Worm (Caenorhabditis elegans): ENCODE measurements around the gene repo-1.

The repo-1 gene

DNA sequence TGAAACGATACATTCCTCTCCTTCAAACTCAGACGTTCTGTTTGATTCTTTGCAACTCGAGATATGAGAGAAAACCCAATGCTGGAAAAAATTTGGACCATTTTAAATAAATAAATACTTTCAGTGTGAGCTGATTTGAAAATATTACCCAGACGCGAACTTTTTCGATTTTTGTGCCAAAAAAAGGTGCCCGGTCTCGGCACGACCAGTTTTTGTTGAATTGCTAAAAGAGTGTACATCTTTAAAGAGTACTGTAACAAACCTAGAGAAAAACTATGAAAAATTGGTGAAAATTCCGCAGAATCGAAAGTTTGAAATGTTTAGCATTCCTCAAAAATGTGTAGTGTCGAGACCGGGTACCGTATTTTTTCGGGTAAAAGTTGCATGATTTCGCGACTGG lies 23.0 kb upstream of the repo-1 start, which contains the start of gene K08E4.8:
K08E4.8 (minus strand) TSS at position 101 of the 400 bp plus-strand sequence.
- no peak for TF ChIP-seq snpc-1.3 (tag; optimal IDR thresholded peaks at IDR 0.05; ENCODE audit: insufficient read depth)
- TF ChIP-seq cebp-2 (GFP tag; IDR thresholded peaks at IDR 0.05) = no peak
- TF ChIP-seq lsl-1 (GFP tag; optimal IDR thresholded peaks at IDR 0.05) = no peak
- no peak for TF ChIP-seq lin-26 (GFP tag; IDR thresholded peaks at IDR 0.05)
- TF ChIP-seq attf-3 (GFP tag; conservative IDR thresholded peaks at IDR 0.05) = no peak
- TF ChIP-seq hlh-26 (GFP tag; conservative IDR thresholded peaks at IDR 0.05) = no peak
- no peak for TF ChIP-seq mes-4 (tag; optimal IDR thresholded peaks at IDR 0.05)
- TF ChIP-seq K12H6.12 (tag; optimal IDR thresholded peaks at IDR 0.05) = no peak
- TF ChIP-seq Y56A3A.18 (GFP tag; IDR thresholded peaks at IDR 0.05) = no peak
- TF ChIP-seq madf-3 (GFP tag; IDR thresholded peaks at IDR 0.05) = no peak
- TF ChIP-seq F33H1.4 (GFP tag; IDR thresholded peaks at IDR 0.05) = no peak
- TF ChIP-seq rpc-1 (optimal IDR thresholded peaks at IDR 0.05) = no peak
- TF ChIP-seq rpc-1 (tag; optimal IDR thresholded peaks at IDR 0.05) = no peak

DNA sequence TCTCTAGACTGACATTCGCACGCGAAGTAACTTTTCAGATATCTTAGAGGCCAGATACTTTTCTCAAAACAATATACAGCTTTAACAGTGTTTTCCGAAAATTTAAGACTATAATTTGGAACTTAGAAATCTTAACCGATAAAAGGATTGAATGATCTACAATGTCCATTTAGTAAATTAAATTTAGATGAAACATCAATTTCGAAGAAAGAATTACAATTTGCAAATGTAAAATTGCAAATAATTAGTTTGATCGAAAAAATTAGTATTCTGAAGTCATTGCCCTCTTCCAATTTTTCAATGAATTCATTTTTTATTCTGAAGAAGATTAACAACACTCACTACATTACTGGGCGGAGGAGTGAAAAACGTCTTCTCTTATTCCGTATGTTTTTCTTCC lies 15.7 kb upstream of the repo-1 start, which contains the start of gene bath-37:
bath-37 (plus strand) TSS at position 301 of the 400 bp plus-strand sequence.
- TF ChIP-seq madf-8 (GFP tag; conservative IDR thresholded peaks at IDR 0.05) = no peak
- TF ChIP-seq gei-17 (GFP tag; optimal IDR thresholded peaks at IDR 0.05) = no peak
- TF ChIP-seq nfyb-1 (GFP tag; IDR thresholded peaks at IDR 0.05) = no peak
- TF ChIP-seq ceh-27 (GFP tag; optimal IDR thresholded peaks at IDR 0.05) = no peak
- no peak for TF ChIP-seq F39B2.1 (GFP tag; IDR thresholded peaks at IDR 0.05)
- TF ChIP-seq ztf-28 (GFP tag; IDR thresholded peaks at IDR 0.05) = no peak

DNA sequence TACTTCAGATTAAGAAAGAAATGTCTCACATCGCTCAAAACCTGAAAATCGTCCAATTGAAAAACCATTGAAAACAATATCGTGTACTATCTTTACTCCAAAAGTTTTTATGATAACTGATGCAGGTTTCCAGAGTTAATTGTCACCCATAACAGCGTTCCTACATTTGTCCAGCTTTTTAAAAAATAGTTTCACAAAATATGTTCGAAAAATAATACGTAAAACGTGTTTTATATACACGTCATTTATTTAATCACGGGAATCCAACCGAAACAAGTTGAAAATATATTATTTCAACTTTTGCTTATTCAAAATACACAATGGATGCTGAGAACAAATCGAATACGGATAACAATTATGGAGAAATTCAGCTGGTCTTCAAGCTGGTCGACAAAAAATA lies 8.8 kb upstream of the repo-1 start, which contains the start of gene K08E4.7:
K08E4.7 (plus strand) TSS at position 301 of the 400 bp plus-strand sequence.
- TF ChIP-seq attf-5 (GFP tag; optimal IDR thresholded peaks at IDR 0.05) (no peak), B0336.3 (GFP tag; IDR thresholded peaks at IDR 0.05) (no peak), hrde-1 (tag; optimal IDR thresholded peaks at IDR 0.05; ENCODE audit: borderline replicate concordance) (no peak), snpc-4 (GFP tag; optimal IDR thresholded peaks at IDR 0.05) (no peak), snpc-4 (tag; optimal IDR thresholded peaks at IDR 0.05) (no peak), rpc-1 (optimal IDR thresholded peaks at IDR 0.05) (no peak), rpc-1 (tag; optimal IDR thresholded peaks at IDR 0.05) (no peak), sptf-2 (GFP tag; optimal IDR thresholded peaks at IDR 0.05) (no peak)

DNA sequence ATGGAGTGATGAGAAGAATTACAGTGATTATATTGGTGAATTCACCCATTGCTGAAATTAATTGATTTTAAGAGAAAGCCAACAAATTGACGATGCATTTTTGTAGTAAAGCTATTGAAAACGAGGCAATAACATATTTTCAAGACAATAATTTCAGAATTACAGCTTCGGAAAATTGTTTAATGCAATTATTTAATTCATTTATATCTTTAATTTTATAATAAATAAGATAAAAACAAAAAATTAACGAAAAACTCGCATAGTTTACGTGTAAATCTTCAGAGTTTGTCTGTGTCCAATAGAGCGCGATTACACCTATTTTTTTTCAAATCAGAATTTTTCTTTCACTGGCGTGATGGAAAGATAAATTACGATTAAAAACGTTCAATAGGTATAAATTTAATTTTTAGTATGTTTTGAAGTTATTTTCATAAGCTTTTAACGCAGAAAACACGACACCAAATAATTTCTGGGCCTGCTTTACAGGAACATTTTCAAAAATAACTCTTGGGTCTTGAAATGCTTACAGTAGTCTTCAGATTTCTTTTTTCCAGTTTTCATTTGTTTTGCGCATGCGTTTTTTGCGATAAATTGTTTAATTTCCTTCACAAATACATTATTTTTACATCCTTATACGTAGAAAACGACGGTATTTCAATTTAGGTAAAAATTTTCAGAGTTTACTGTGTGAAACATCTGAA lies 6.0 kb upstream of the repo-1 start, which contains the start of gene tmed-1:
tmed-1 (minus strand) TSS at position 51 of the 701 bp plus-strand sequence.
- no peak for TF ChIP-seq lag-1 (GFP tag; IDR thresholded peaks at IDR 0.05)
- TF ChIP-seq ekl-4 (GFP tag; IDR thresholded peaks at IDR 0.05) = no peak
- no peak for TF ChIP-seq Y79H2A.3 (GFP tag; conservative IDR thresholded peaks at IDR 0.05)
- no peak for TF ChIP-seq ceh-79 (tag; optimal IDR thresholded peaks at IDR 0.05)
- no peak for TF ChIP-seq zim-3 (tag; optimal IDR thresholded peaks at IDR 0.05)
- TF ChIP-seq Y67H2A.10 (GFP tag; conservative IDR thresholded peaks at IDR 0.05) = no peak
- TF ChIP-seq aptf-2 (GFP tag; conservative IDR thresholded peaks at IDR 0.05) = no peak
- no peak for TF ChIP-seq him-1 (tag; optimal IDR thresholded peaks at IDR 0.05)
- no peak for TF ChIP-seq dpff-1 (tag; optimal IDR thresholded peaks at IDR 0.05)
- no peak for TF ChIP-seq pha-4 (tag; optimal IDR thresholded peaks at IDR 0.05)
- TF ChIP-seq mxl-1 (tag; optimal IDR thresholded peaks at IDR 0.05) = no peak
- no peak for TF ChIP-seq F52B5.7 (tag; optimal IDR thresholded peaks at IDR 0.05)
- no peak for TF ChIP-seq nhr-90 (tag; optimal IDR thresholded peaks at IDR 0.05)
- TF ChIP-seq ceh-91 (GFP tag; IDR thresholded peaks at IDR 0.05) = 0 out of 2 replicates have a peak, but pooled peaks have one; percentile 32
- TF ChIP-seq attf-5 (GFP tag; optimal IDR thresholded peaks at IDR 0.05) = no peak
- TF ChIP-seq nfyb-1 (GFP tag; IDR thresholded peaks at IDR 0.05) = no peak
- no peak for TF ChIP-seq dox-1 (GFP tag; IDR thresholded peaks at IDR 0.05)
- no peak for TF ChIP-seq Y53F4B.3 (GFP tag; IDR thresholded peaks at IDR 0.05)
- TF ChIP-seq bed-2 (GFP tag; IDR thresholded peaks at IDR 0.05) = no peak
- TF ChIP-seq Y95B8A.8 (GFP tag; IDR thresholded peaks at IDR 0.05) = no peak
- no peak for TF ChIP-seq unc-130 (GFP tag; optimal IDR thresholded peaks at IDR 0.05)
- peak; percentile 42; the same call in 1 of the 2 replicates for TF ChIP-seq madf-6 (GFP tag; IDR thresholded peaks at IDR 0.05)
